Fruit fly (Drosophila melanogaster): ENCODE results near the gene Hsc70-2.

Gene Hsc70-2

dm6 chr3R:13012351-13012750 lies 32.2 kb upstream of the Hsc70-2 start (continued):
- TF ChIP-seq CG13424 (tag; optimal IDR thresholded peaks at IDR 0.05) (peak; percentile 54), hth (optimal IDR thresholded peaks at IDR 0.05) (no peak), CG16815 (GFP tag; optimal IDR thresholded peaks at IDR 0.05) (peak; percentile 29), dmrt11E (tag; optimal IDR thresholded peaks at IDR 0.05) (peak; percentile 49), E2f2 (GFP tag; IDR thresholded peaks at IDR 0.05) (peak; percentile 45), jing (GFP tag; optimal IDR thresholded peaks at IDR 0.05) (no peak), cg (GFP tag; optimal IDR thresholded peaks at IDR 0.05) (peak; percentile 77), bowl (GFP tag; IDR thresholded peaks at IDR 0.05) (peak; percentile 51; the same call in 1 of the 2 replicates), Dbx (GFP tag; IDR thresholded peaks at IDR 0.05) (peak; percentile 53; the same call in 1 of the 3 replicates), bcd (GFP tag; optimal IDR thresholded peaks at IDR 0.05) (peak; percentile 63), cato (GFP tag; optimal IDR thresholded peaks at IDR 0.05; ENCODE audit: borderline replicate concordance) (no peak), CG34376 (GFP tag; optimal IDR thresholded peaks at IDR 0.05) (no peak), grn (GFP tag; optimal IDR thresholded peaks at IDR 0.05) (no peak), klu (GFP tag; IDR thresholded peaks at IDR 0.05) (peak; percentile 44; the same call in 1 of the 2 replicates), lab (GFP tag; optimal IDR thresholded peaks at IDR 0.05) (peak; percentile 77), sens (GFP tag) (peak; percentile 84), ind (GFP tag; optimal IDR thresholded peaks at IDR 0.05) (peak; percentile 60), CG4707 (GFP tag; optimal IDR thresholded peaks at IDR 0.05) (peak; percentile 43), CG4360 (GFP tag; IDR thresholded peaks at IDR 0.05) (peak; percentile 53; the same call in 1 of the 2 replicates), Mad (GFP tag; optimal IDR thresholded peaks at IDR 0.05) (peak; percentile 61), sens-2 (GFP tag; IDR thresholded peaks at IDR 0.05) (peak; percentile 39; the same call in 1 of the 2 replicates), CG10543 (GFP tag; optimal IDR thresholded peaks at IDR 0.05) (peak; percentile 61), CG2889 (GFP tag; IDR thresholded peaks at IDR 0.05) (peak; percentile 51; the same call in 1 of the 3 replicates), NFAT (GFP tag; IDR thresholded peaks at IDR 0.05) (peak; percentile 58), CG15696 (tag; optimal IDR thresholded peaks at IDR 0.05) (peak; percentile 14), CG4328 (GFP tag; optimal IDR thresholded peaks at IDR 0.05) (peak; percentile 18), Hmx (GFP tag; optimal IDR thresholded peaks at IDR 0.05) (no peak), pros (GFP tag; optimal IDR thresholded peaks at IDR 0.05) (peak; percentile 29), MTF-1 (GFP tag; optimal IDR thresholded peaks at IDR 0.05; ENCODE audit: borderline replicate concordance) (peak; percentile 39), CG12659 (GFP tag; optimal IDR thresholded peaks at IDR 0.05) (peak; percentile 26), CG3726 (GFP tag; IDR thresholded peaks at IDR 0.05) (no peak), pan (optimal IDR thresholded peaks at IDR 0.05) (no peak), pan (GFP tag; optimal IDR thresholded peaks at IDR 0.05 in 1 of 2, IDR thresholded peaks at IDR 0.05 in 1 of 2) (peak in 1 of 2 experiments; percentile 78), CG8765 (GFP tag; IDR thresholded peaks at IDR 0.05) (peak; percentile 60; the same call in 1 of the 2 replicates), Side (GFP tag; optimal IDR thresholded peaks at IDR 0.05) (peak; percentile 55), CG33557 (GFP tag; optimal IDR thresholded peaks at IDR 0.05) (no peak), mirr (GFP tag; optimal IDR thresholded peaks at IDR 0.05) (peak; percentile 3), br (optimal IDR thresholded peaks at IDR 0.05) (no peak), Asciz (GFP tag; optimal IDR thresholded peaks at IDR 0.05) (no peak), toy (GFP tag; IDR thresholded peaks at IDR 0.05) (0 out of 2 replicates have a peak, but pooled peaks have one; percentile 13), HHEX (GFP tag; optimal IDR thresholded peaks at IDR 0.05) (no peak), odd (GFP tag; optimal IDR thresholded peaks at IDR 0.05) (peak; percentile 7), CG12391 (tag; optimal IDR thresholded peaks at IDR 0.05) (peak; percentile 45), pita (GFP tag; optimal IDR thresholded peaks at IDR 0.05) (no peak), mam (GFP tag; optimal IDR thresholded peaks at IDR 0.05) (peak; percentile 64), Oaz (GFP tag; IDR thresholded peaks at IDR 0.05) (peak; percentile 41; the same call in 1 of the 2 replicates), pfk (GFP tag; optimal IDR thresholded peaks at IDR 0.05) (peak; percentile 1), ro (GFP tag; IDR thresholded peaks at IDR 0.05) (no peak), fd96Cb (tag; optimal IDR thresholded peaks at IDR 0.05) (no peak), zen2 (GFP tag; IDR thresholded peaks at IDR 0.05; ENCODE audit: partially characterized antibody) (no peak), Drgx (GFP tag; IDR thresholded peaks at IDR 0.05) (peak; percentile 84)

All from whole organism, embryonic.